Fruit fly (Drosophila melanogaster): ENCODE results near the gene CG6462.

Gene CG6462

dm6 chr3L:5993701-5994499 lies 43.0 kb upstream of the CG6462 start (continued):
- TF ChIP-seq ems (GFP tag; optimal IDR thresholded peaks at IDR 0.05) (no peak), CG16779 (GFP tag; IDR thresholded peaks at IDR 0.05) (no peak), phol (tag; optimal IDR thresholded peaks at IDR 0.05) (peak; percentile 25), CG5245 (GFP tag; optimal IDR thresholded peaks at IDR 0.05) (no peak), CG31441 (GFP tag; IDR thresholded peaks at IDR 0.05) (peak; percentile 54), CG13424 (tag; optimal IDR thresholded peaks at IDR 0.05) (peak; percentile 8), Hand (GFP tag; optimal IDR thresholded peaks at IDR 0.05) (no peak), pan (optimal IDR thresholded peaks at IDR 0.05) (no peak), pan (GFP tag; optimal IDR thresholded peaks at IDR 0.05 in 1 of 2, IDR thresholded peaks at IDR 0.05 in 1 of 2) (peak in 1 of 2 experiments; percentile 11), lola (GFP tag; optimal IDR thresholded peaks at IDR 0.05) (peak in 1 of 3 experiments; percentile 69), CG4730 (GFP tag; IDR thresholded peaks at IDR 0.05) (no peak), CG1792 (GFP tag; optimal IDR thresholded peaks at IDR 0.05) (no peak), CG15073 (GFP tag; optimal IDR thresholded peaks at IDR 0.05) (no peak), Ets65A (GFP tag) (peak; percentile 47), bsh (GFP tag; optimal IDR thresholded peaks at IDR 0.05) (peak in 1 of 2 experiments; percentile 24), CG8359 (GFP tag; optimal IDR thresholded peaks at IDR 0.05; ENCODE audit: borderline replicate concordance) (no peak), dpn (GFP tag; optimal IDR thresholded peaks at IDR 0.05) (no peak), CG17385 (GFP tag; optimal IDR thresholded peaks at IDR 0.05) (no peak), al (GFP tag; IDR thresholded peaks at IDR 0.05) (no peak), Dip2 (GFP tag; IDR thresholded peaks at IDR 0.05) (no peak), h (optimal IDR thresholded peaks at IDR 0.05) (no peak)

DNA sequence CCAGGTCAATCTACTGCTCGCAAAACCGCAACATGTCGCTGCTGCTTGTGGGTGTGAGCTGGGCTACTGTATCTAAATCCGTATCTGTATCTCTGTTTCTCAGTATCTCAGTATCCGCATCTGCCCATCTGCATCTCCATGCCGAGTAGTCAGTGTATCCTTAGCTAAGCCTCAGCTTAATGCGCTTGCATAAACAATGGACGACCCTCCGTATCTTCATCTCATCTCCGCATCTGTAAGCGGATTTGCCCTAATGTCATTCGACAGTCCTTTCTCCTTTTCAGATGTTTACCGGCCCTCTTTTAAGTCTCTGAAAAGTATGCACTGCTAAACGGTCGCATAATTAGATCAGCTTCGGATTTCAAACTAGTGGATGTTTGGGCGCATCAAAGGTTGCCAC lies 40.4 kb upstream of the CG6462 start:
- no peak for TF ChIP-seq gsb-n (tag; optimal IDR thresholded peaks at IDR 0.05)
- TF ChIP-seq CG1024 (GFP tag; IDR thresholded peaks at IDR 0.05), result no peak
- no peak for TF ChIP-seq CG2202 (tag; optimal IDR thresholded peaks at IDR 0.05)
- TF ChIP-seq CG9437 (GFP tag; optimal IDR thresholded peaks at IDR 0.05), result no peak
- TF ChIP-seq ato (GFP tag; IDR thresholded peaks at IDR 0.05; ENCODE audit: partially characterized antibody), result no peak
- no peak for TF ChIP-seq CG30020 (tag; optimal IDR thresholded peaks at IDR 0.05)
- no peak for TF ChIP-seq CG1233 (GFP tag; optimal IDR thresholded peaks at IDR 0.05)
- no peak for TF ChIP-seq cato (GFP tag; optimal IDR thresholded peaks at IDR 0.05; ENCODE audit: borderline replicate concordance)
- TF ChIP-seq oc (tag; optimal IDR thresholded peaks at IDR 0.05), result peak; percentile 66
- TF ChIP-seq grn (GFP tag; optimal IDR thresholded peaks at IDR 0.05), result peak; percentile 20
- no peak for TF ChIP-seq sens-2 (GFP tag; IDR thresholded peaks at IDR 0.05)
- no peak for TF ChIP-seq Ravus (GFP tag; IDR thresholded peaks at IDR 0.05)
- TF ChIP-seq tll (GFP tag; optimal IDR thresholded peaks at IDR 0.05), result peak in 1 of 2 experiments; percentile 85
- no peak for TF ChIP-seq Dll (GFP tag; IDR thresholded peaks at IDR 0.05; ENCODE audit: partially characterized antibody)
- TF ChIP-seq ase (GFP tag; IDR thresholded peaks at IDR 0.05), result 0 out of 3 replicates have a peak, but pooled peaks have one; percentile 10
- no peak for TF ChIP-seq CG8388 (GFP tag; optimal IDR thresholded peaks at IDR 0.05)
- TF ChIP-seq zen (tag; optimal IDR thresholded peaks at IDR 0.05), result peak; percentile 58
- no peak for TF ChIP-seq odd (GFP tag; optimal IDR thresholded peaks at IDR 0.05)
- TF ChIP-seq Sry-β (GFP tag; optimal IDR thresholded peaks at IDR 0.05), result no peak
- no peak for TF ChIP-seq Eip74EF (GFP tag; optimal IDR thresholded peaks at IDR 0.05)
- TF ChIP-seq CG8924 (tag; optimal IDR thresholded peaks at IDR 0.05), result no peak
- no peak for TF ChIP-seq tgo (GFP tag; IDR thresholded peaks at IDR 0.05)
- no peak for TF ChIP-seq slou (GFP tag; optimal IDR thresholded peaks at IDR 0.05)
- TF ChIP-seq lab (GFP tag; optimal IDR thresholded peaks at IDR 0.05), result no peak
- TF ChIP-seq Bdp1 (GFP tag; optimal IDR thresholded peaks at IDR 0.05), result no peak
- TF ChIP-seq CG8281 (tag; optimal IDR thresholded peaks at IDR 0.05), result no peak
- no peak for TF ChIP-seq Blimp-1 (GFP tag; optimal IDR thresholded peaks at IDR 0.05)
- no peak for TF ChIP-seq ab (GFP tag; optimal IDR thresholded peaks at IDR 0.05)
- no peak for TF ChIP-seq bsh (GFP tag; optimal IDR thresholded peaks at IDR 0.05)
